Worm (Caenorhabditis elegans) whole organism, young adult: Measurements from ENCODE around the gene adm-2.

Experiments
- B0019.2 ChIP-seq: fragments of 200-800 bp; sonication (Bioruptor generic); conservative IDR thresholded peaks from 2 replicates; pipeline ENCODE4 v1.3.6; 2022; ENCODE audit warnings: missing genetic modification reagents, missing genetic modification characterization, missing compliant biosample characterization
- B0035.1 ChIP-seq: sonication (generic microtip); optimal IDR thresholded peaks from 2 replicates; lab custom pipeline; 2016; ENCODE audit warnings: missing genetic modification characterization, mild to moderate bottlenecking, missing compliant biosample characterization, missing genotype, missing genetic modification reagents
- B0336.3 ChIP-seq: fragments of 200-800 bp; sonication (Bioruptor generic); IDR thresholded peaks from 2 replicates; pipeline ENCODE4 v1.3.6; 2022; ENCODE audit warnings: missing genetic modification characterization, missing compliant biosample characterization
- C17E4.6 ChIP-seq: fragments of 200-800 bp; sonication (Bioruptor generic); IDR thresholded peaks from 2 replicates; pipeline ENCODE4 v1.3.6; 2022; ENCODE audit warnings: missing genetic modification reagents, missing genetic modification characterization, missing compliant biosample characterization
- F33H1.4 ChIP-seq: fragments of 200-800 bp; sonication (Bioruptor generic); IDR thresholded peaks from 2 replicates; pipeline ENCODE4 v1.3.6; 2022; ENCODE audit warnings: missing genetic modification reagents, missing genetic modification characterization, missing compliant biosample characterization
- F37B4.10 ChIP-seq: fragments of 200-800 bp; sonication (Bioruptor generic); IDR thresholded peaks from 2 replicates; pipeline ENCODE4 v1.3.6; 2022; ENCODE audit warnings: missing genetic modification characterization, missing compliant biosample characterization
- F39B2.1 ChIP-seq: fragments of 200-800 bp; sonication (Bioruptor generic); IDR thresholded peaks from 2 replicates; pipeline ENCODE4 v1.3.6; 2022; ENCODE audit warnings: missing genetic modification reagents, missing genetic modification characterization, missing compliant biosample characterization
- F52B5.7 ChIP-seq: sonication (generic microtip); optimal IDR thresholded peaks from 2 replicates; lab custom pipeline; 2016; ENCODE audit warnings: mild to moderate bottlenecking, missing genetic modification characterization, missing compliant biosample characterization
- F55B11.4 ChIP-seq: sonication (generic microtip); optimal IDR thresholded peaks from 2 replicates; lab custom pipeline; 2016; ENCODE audit warnings: missing compliant biosample characterization, missing genetic modification characterization, borderline replicate concordance; ENCODE audit not compliant: insufficient read depth
- K12H6.12 ChIP-seq: fragments of 200-800 bp; sonication (Bioruptor generic); optimal IDR thresholded peaks from 2 replicates; lab custom pipeline; 2018; ENCODE audit warnings: mild to moderate bottlenecking, missing genetic modification characterization, missing compliant biosample characterization
- T07F8.4 ChIP-seq: sonication (generic microtip); optimal IDR thresholded peaks from 2 replicates; lab custom pipeline; 2016; ENCODE audit warnings: mild to moderate bottlenecking, missing genetic modification characterization, moderate library complexity, missing compliant biosample characterization
- Y53F4B.3 ChIP-seq: fragments of 200-800 bp; sonication (Bioruptor generic); IDR thresholded peaks from 2 replicates; pipeline ENCODE4 v1.3.6; 2022; ENCODE audit warnings: missing genetic modification reagents, missing genetic modification characterization, missing compliant biosample characterization
- Y53G8AR.9 ChIP-seq: fragments of 200-800 bp; sonication (Bioruptor generic); conservative IDR thresholded peaks from 2 replicates; pipeline ENCODE4 v1.3.6; 2022; ENCODE audit warnings: missing genetic modification reagents, missing genetic modification characterization, missing compliant biosample characterization
- Y95B8A.8 ChIP-seq: fragments of 200-800 bp; sonication (Bioruptor generic); IDR thresholded peaks from 2 replicates; pipeline ENCODE4 v1.3.6; 2022; ENCODE audit warnings: missing genetic modification reagents, missing genetic modification characterization, missing compliant biosample characterization
- aptf-2 ChIP-seq: fragments of 200-800 bp; sonication (Bioruptor generic); conservative IDR thresholded peaks from 2 replicates; pipeline ENCODE4 v1.3.6; 2022; ENCODE audit warnings: missing genetic modification reagents, missing genetic modification characterization, missing compliant biosample characterization
- atf-7 ChIP-seq: sonication (generic microtip); optimal IDR thresholded peaks from 2 replicates; lab custom pipeline; 2017; ENCODE audit warnings: mild to moderate bottlenecking, missing genetic modification characterization, missing compliant biosample characterization
- attf-6 ChIP-seq: fragments of 200-800 bp; sonication (Bioruptor generic); IDR thresholded peaks from 2 replicates; pipeline ENCODE4 v1.3.6; 2022; ENCODE audit warnings: missing genetic modification reagents, missing genetic modification characterization, missing compliant biosample characterization
- ccch-3 ChIP-seq: fragments of 200-800 bp; sonication (Bioruptor generic); optimal IDR thresholded peaks from 2 replicates; lab custom pipeline; 2018; ENCODE audit warnings: mild to moderate bottlenecking, missing genetic modification characterization, missing compliant biosample characterization
- cebp-1 ChIP-seq, 2 experiments: fragments of 200-800 bp in 1 of 2; sonication (Bioruptor generic) in 1 of 2; sonication (generic microtip) in 1 of 2; IDR thresholded peaks in 1 of 2; optimal IDR thresholded peaks in 1 of 2; 2 replicates each; pipeline versions ENCODE4 v1.3.6 to Lab custom; 2017 to 2022; ENCODE audit warnings: missing compliant biosample characterization in 2 of 2, missing genetic modification characterization in 2 of 2, mild to moderate bottlenecking in 1 of 2, missing genetic modification reagents in 1 of 2, moderate library complexity in 1 of 2
- cebp-2 ChIP-seq: fragments of 200-800 bp; sonication (Bioruptor generic); IDR thresholded peaks from 2 replicates; pipeline ENCODE4 v1.3.6; 2022; ENCODE audit warnings: missing genetic modification characterization, missing compliant biosample characterization
- ceh-100 ChIP-seq: fragments of 200-800 bp; sonication (Bioruptor generic); IDR thresholded peaks from 2 replicates; pipeline ENCODE4 v1.3.6; 2022; ENCODE audit warnings: missing genetic modification reagents, missing genetic modification characterization, missing compliant biosample characterization
- ceh-27 ChIP-seq: fragments of 200-800 bp; sonication (Bioruptor generic); optimal IDR thresholded peaks from 2 replicates; lab custom pipeline; 2018; ENCODE audit warnings: mild to moderate bottlenecking, missing genetic modification characterization, moderate library complexity, missing compliant biosample characterization
- ceh-91 ChIP-seq: fragments of 200-800 bp; sonication (Bioruptor generic); IDR thresholded peaks from 2 replicates; pipeline ENCODE4 v1.3.6; 2022; ENCODE audit warnings: missing genetic modification reagents, missing genetic modification characterization, missing compliant biosample characterization
- dox-1 ChIP-seq: fragments of 200-800 bp; sonication (Bioruptor generic); IDR thresholded peaks from 2 replicates; pipeline ENCODE4 v1.3.6; 2022; ENCODE audit warnings: missing genetic modification reagents, missing genetic modification characterization, missing compliant biosample characterization
- egrh-3 ChIP-seq: fragments of 200-800 bp; sonication (Bioruptor generic); IDR thresholded peaks from 2 replicates; pipeline ENCODE4 v1.3.6; 2022; ENCODE audit warnings: missing genetic modification reagents, missing genetic modification characterization, missing compliant biosample characterization
- ekl-4 ChIP-seq: fragments of 200-800 bp; sonication (Bioruptor generic); IDR thresholded peaks from 2 replicates; pipeline ENCODE4 v1.3.6; 2022; ENCODE audit warnings: missing genetic modification reagents, missing genetic modification characterization, missing compliant biosample characterization
- ets-4 ChIP-seq: fragments of 200-800 bp; sonication (Bioruptor generic); optimal IDR thresholded peaks from 2 replicates; lab custom pipeline; 2018; ENCODE audit warnings: mild to moderate bottlenecking, missing genetic modification characterization, missing compliant biosample characterization
- hmg-1.2 ChIP-seq: fragments of 200-800 bp; sonication (Bioruptor generic); IDR thresholded peaks from 2 replicates; pipeline ENCODE4 v1.3.6; 2022; ENCODE audit warnings: missing genetic modification reagents, missing genetic modification characterization, missing compliant biosample characterization
- lin-26 ChIP-seq: fragments of 200-800 bp; sonication (Bioruptor generic); IDR thresholded peaks from 2 replicates; pipeline ENCODE4 v1.3.6; 2022; ENCODE audit warnings: missing genetic modification reagents, missing genetic modification characterization, missing compliant biosample characterization
- lin-35 ChIP-seq, 3 experiments: fragments of 150-350 bp in 2 of 3; sonication (generic microtip) in 1 of 3; optimal IDR thresholded peaks; 2 replicates each; lab custom pipeline; 2014 to 2018; ENCODE audit warnings: missing biosample characterization in 3 of 3, missing genetic modification characterization in 3 of 3, missing genetic modification reagents in 3 of 3
- lin-40 ChIP-seq: sonication (generic microtip); optimal IDR thresholded peaks from 2 replicates; lab custom pipeline; 2016; ENCODE audit warnings: missing genetic modification characterization, mild to moderate bottlenecking, missing compliant biosample characterization, missing genotype, missing genetic modification reagents
- madf-10 ChIP-seq: sonication (generic microtip); optimal IDR thresholded peaks from 2 replicates; lab custom pipeline; 2016; ENCODE audit warnings: mild to moderate bottlenecking, missing genetic modification characterization, missing compliant biosample characterization
- madf-6 ChIP-seq: fragments of 200-800 bp; sonication (Bioruptor generic); IDR thresholded peaks from 2 replicates; pipeline ENCODE4 v1.3.6; 2022; ENCODE audit warnings: missing genetic modification reagents, missing genetic modification characterization, missing compliant biosample characterization
- mcd-1 ChIP-seq: fragments of 200-800 bp; sonication (Bioruptor generic); IDR thresholded peaks from 2 replicates; pipeline ENCODE4 v1.3.6; 2022; ENCODE audit warnings: missing genetic modification reagents, missing genetic modification characterization, missing compliant biosample characterization
- mel-28 ChIP-seq: sonication (generic microtip); optimal IDR thresholded peaks from 2 replicates; lab custom pipeline; 2016; ENCODE audit warnings: borderline replicate concordance, mild to moderate bottlenecking, missing genetic modification characterization, missing compliant biosample characterization
- mxl-1 ChIP-seq: sonication (generic microtip); optimal IDR thresholded peaks from 2 replicates; lab custom pipeline; 2016; ENCODE audit warnings: missing genetic modification characterization, missing compliant biosample characterization
- nhr-80 ChIP-seq: sonication (generic microtip); optimal IDR thresholded peaks from 2 replicates; lab custom pipeline; 2016; ENCODE audit warnings: missing genetic modification characterization, missing compliant biosample characterization
- pha-4 ChIP-seq: fragments of 150-350 bp; sonication (generic microtip); optimal IDR thresholded peaks from 2 replicates; lab custom pipeline; 2014; ENCODE audit warnings: missing biosample characterization, missing genetic modification reagents, missing genetic modification characterization
- rec-8 ChIP-seq, 2 experiments: sonication (generic microtip); optimal IDR thresholded peaks; 2 replicates each; lab custom pipeline; 2016; ENCODE audit warnings: mild to moderate bottlenecking in 2 of 2, missing genetic modification characterization in 2 of 2, missing genetic modification reagents in 2 of 2, missing genotype in 2 of 2, missing biosample characterization in 1 of 2, missing compliant biosample characterization in 1 of 2, moderate library complexity in 1 of 2
- repo-1 ChIP-seq: sonication (generic microtip); optimal IDR thresholded peaks from 2 replicates; lab custom pipeline; 2017; ENCODE audit warnings: mild to moderate bottlenecking, missing genetic modification characterization, missing compliant biosample characterization
- sdz-38 ChIP-seq: sonication (generic microtip); optimal IDR thresholded peaks from 2 replicates; lab custom pipeline; 2016; ENCODE audit warnings: missing genotype, missing genetic modification characterization, missing compliant biosample characterization
- sea-2 ChIP-seq: fragments of 200-800 bp; sonication (Bioruptor generic); IDR thresholded peaks from 2 replicates; pipeline ENCODE4 v1.3.6; 2022; ENCODE audit warnings: missing genetic modification characterization, missing compliant biosample characterization
- somi-1 ChIP-seq: fragments of 200-800 bp; sonication (Bioruptor generic); optimal IDR thresholded peaks from 2 replicates; lab custom pipeline; 2018; ENCODE audit warnings: mild to moderate bottlenecking, missing genetic modification characterization, missing compliant biosample characterization
- tbp1 ChIP-seq: fragments of 200-800 bp; sonication (Bioruptor generic); optimal IDR thresholded peaks from 2 replicates; lab custom pipeline; 2018; ENCODE audit warnings: mild to moderate bottlenecking, missing genetic modification characterization, missing compliant biosample characterization
- unc-62 ChIP-seq: fragments of 150-350 bp; optimal IDR thresholded peaks from 2 replicates; lab custom pipeline; 2014; ENCODE audit warnings: missing biosample characterization, missing genetic modification reagents, missing genetic modification characterization
- xnd-1 ChIP-seq: sonication (generic microtip); optimal IDR thresholded peaks from 2 replicates; lab custom pipeline; 2016; ENCODE audit warnings: missing genotype, missing genetic modification reagents, missing genetic modification characterization, missing compliant biosample characterization
- zfh-2 ChIP-seq: fragments of 200-800 bp; sonication (Bioruptor generic); conservative IDR thresholded peaks from 2 replicates; pipeline ENCODE4 v1.3.6; 2022; ENCODE audit warnings: missing genetic modification reagents, missing genetic modification characterization, missing compliant biosample characterization
- zim-3 ChIP-seq: sonication (generic microtip); optimal IDR thresholded peaks from 2 replicates; lab custom pipeline; 2017; ENCODE audit warnings: mild to moderate bottlenecking, missing genetic modification characterization, moderate library complexity, missing compliant biosample characterization
- ztf-22 ChIP-seq: fragments of 200-800 bp; sonication (Bioruptor generic); optimal IDR thresholded peaks from 2 replicates; lab custom pipeline; 2018; ENCODE audit warnings: mild to moderate bottlenecking, missing genetic modification characterization, moderate library complexity, missing compliant biosample characterization

Gene adm-2

DNA sequence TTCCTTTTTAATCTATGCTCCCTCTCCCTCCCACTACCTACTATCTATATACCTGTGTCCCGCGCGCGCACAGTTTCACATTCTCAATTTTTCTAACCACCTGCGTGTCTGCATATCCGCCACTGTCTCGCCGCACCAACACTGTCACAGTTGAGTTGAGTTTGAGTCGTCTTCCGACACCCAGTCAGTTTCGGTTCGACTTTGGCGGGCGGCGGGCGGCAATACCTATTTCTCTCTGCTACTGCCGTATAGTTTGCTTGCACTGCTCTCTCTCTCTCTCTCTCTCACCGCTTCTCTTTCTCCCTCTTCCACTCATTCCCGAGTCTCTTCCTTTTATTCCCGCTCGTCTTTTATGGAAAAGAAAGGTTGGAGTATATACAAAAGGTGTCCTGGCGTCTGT is 12.3 kb upstream of the adm-2 start (continued):
- TF ChIP-seq B0035.1 (tag; lab: Kevin White, UChicago) = no peak
- TF ChIP-seq Y95B8A.8 = no peak
- TF ChIP-seq ceh-27 (GFP tag; lab: Kevin White, UChicago) = peak; percentile 8
- TF ChIP-seq pha-4 (tag; lab: Kevin White, UChicago) = no peak
- no peak for TF ChIP-seq F39B2.1 (GFP tag; lab: Robert Waterston, UW)
- TF ChIP-seq ccch-3 (GFP tag; lab: Kevin White, UChicago) = no peak
- no peak for TF ChIP-seq F37B4.10 (GFP tag; lab: Robert Waterston, UW)
- peak; percentile 13; the same call in 1 of the 2 replicates for TF ChIP-seq cebp-1 (GFP tag; IDR thresholded peaks at IDR 0.05; lab: Robert Waterston, UW)
- TF ChIP-seq cebp-1 (tag; optimal IDR thresholded peaks at IDR 0.05; lab: Kevin White, UChicago) = peak; percentile 13
- no peak for TF ChIP-seq rec-8 (tag; optimal IDR thresholded peaks at IDR 0.05; lab: Kevin White, UChicago)
- no peak for TF ChIP-seq ekl-4 (GFP tag; lab: Robert Waterston, UW)
- TF ChIP-seq sea-2 (GFP tag; lab: Robert Waterston, UW) = no peak
- TF ChIP-seq mel-28 (tag; lab: Kevin White, UChicago) = no peak
- peak; percentile 58; the same call in 1 of the 2 replicates for TF ChIP-seq B0336.3 (GFP tag; lab: Robert Waterston, UW)
- no peak for TF ChIP-seq zim-3 (tag; lab: Kevin White, UChicago)
- no peak for TF ChIP-seq attf-6
- no peak for TF ChIP-seq madf-10 (tag; lab: Kevin White, UChicago)
- no peak for TF ChIP-seq K12H6.12 (tag; lab: Kevin White, UChicago)
- no peak for TF ChIP-seq cebp-2 (GFP tag; lab: Robert Waterston, UW)
- TF ChIP-seq Y53F4B.3 (GFP tag; lab: Robert Waterston, UW) = no peak
- TF ChIP-seq mcd-1 = no peak
- peak; percentile 56; the same call in 1 of the 2 replicates for TF ChIP-seq egrh-3 (GFP tag; lab: Robert Waterston, UW)
- TF ChIP-seq B0019.2 = no peak
- TF ChIP-seq F52B5.7 = no peak
- TF ChIP-seq unc-62 = peak; percentile 21
- peak; percentile 33 for TF ChIP-seq atf-7 (tag; lab: Kevin White, UChicago)
- peak; percentile 28 for TF ChIP-seq tbp1 (GFP tag; lab: Kevin White, UChicago)
- no peak for TF ChIP-seq Y53G8AR.9 (GFP tag; lab: Robert Waterston, UW)
- TF ChIP-seq C17E4.6 (GFP tag; lab: Robert Waterston, UW) = no peak
- no peak for TF ChIP-seq ztf-22
- peak; percentile 82 for TF ChIP-seq dox-1 (GFP tag; lab: Robert Waterston, UW)
- no peak for TF ChIP-seq xnd-1 (tag; lab: Kevin White, UChicago)
- TF ChIP-seq T07F8.4 (tag; lab: Kevin White, UChicago) = no peak
- no peak for TF ChIP-seq F55B11.4 (tag; lab: Kevin White, UChicago)
- TF ChIP-seq mxl-1 (tag; lab: Kevin White, UChicago) = no peak
- TF ChIP-seq nhr-80 (tag; lab: Kevin White, UChicago) = peak; percentile 74
- TF ChIP-seq repo-1 (tag; lab: Kevin White, UChicago) = no peak
- TF ChIP-seq aptf-2 (GFP tag; lab: Robert Waterston, UW) = no peak
- no peak for TF ChIP-seq somi-1
- TF ChIP-seq lin-40 (tag; lab: Kevin White, UChicago) = no peak
- TF ChIP-seq hmg-1.2 = peak; percentile 71; the same call in 1 of the 2 replicates
- TF ChIP-seq ets-4 = no peak
- no peak for TF ChIP-seq ceh-91 (GFP tag; lab: Robert Waterston, UW)
- peak; percentile 53 for TF ChIP-seq madf-6 (GFP tag; lab: Robert Waterston, UW)
- no peak for TF ChIP-seq ceh-100 (GFP tag; lab: Robert Waterston, UW)
- no peak for TF ChIP-seq lin-26 (GFP tag; lab: Robert Waterston, UW)
- no peak for TF ChIP-seq sdz-38 (tag; lab: Kevin White, UChicago)
- no peak for TF ChIP-seq lin-35 (GFP tag; optimal IDR thresholded peaks at IDR 0.05; lab: Kevin White, UChicago)
- no peak for TF ChIP-seq F33H1.4
- peak; percentile 88 for TF ChIP-seq zfh-2 (GFP tag; lab: Robert Waterston, UW)
